Fruit fly (Drosophila melanogaster) whole organism, prepupa: ENCODE results near the gene CG9588.

Experiments
- Blimp-1 ChIP-seq: fragments of 200-800 bp; sonication (Bioruptor generic); optimal IDR thresholded peaks from 3 replicates; lab custom pipeline; 2017; ENCODE audit warnings: missing biosample characterization, missing genetic modification characterization, mild to moderate bottlenecking, moderate library complexity, missing genetic modification reagents
- CG11294 ChIP-seq: fragments of 200-800 bp; sonication (Bioruptor generic); IDR thresholded peaks from 2 replicates; pipeline ENCODE4 v1.3.6; 2022; ENCODE audit warnings: missing biosample characterization, missing genetic modification characterization
- CG11762 ChIP-seq: fragments of 200-800 bp; sonication (Bioruptor generic); optimal IDR thresholded peaks from 3 replicates; lab custom pipeline; 2016; ENCODE audit warnings: missing biosample characterization, missing genetic modification characterization; ENCODE audit not compliant: insufficient read depth
- CG1621 ChIP-seq: fragments of 200-800 bp; sonication (Bioruptor generic); optimal IDR thresholded peaks from 3 replicates; lab custom pipeline; 2018; ENCODE audit warnings: missing biosample characterization, mild to moderate bottlenecking, missing genetic modification characterization
- CG3032 ChIP-seq: fragments of 200-800 bp; optimal IDR thresholded peaks from 2 replicates; lab custom pipeline; 2019; ENCODE audit warnings: missing biosample characterization, mild to moderate bottlenecking, missing genetic modification characterization, moderate library complexity
- CG32006 ChIP-seq: fragments of 200-800 bp; sonication (Bioruptor generic); optimal IDR thresholded peaks from 3 replicates; lab custom pipeline; 2017; ENCODE audit warnings: missing biosample characterization, mild to moderate bottlenecking, missing genetic modification characterization
- CG34406 ChIP-seq: fragments of 200-800 bp; sonication (Bioruptor generic); optimal IDR thresholded peaks from 3 replicates; lab custom pipeline; 2016; ENCODE audit warnings: missing biosample characterization, missing genetic modification characterization
- CG4318 ChIP-seq: fragments of 200-800 bp; sonication (Bioruptor generic); optimal IDR thresholded peaks from 3 replicates; lab custom pipeline; 2017; ENCODE audit warnings: missing biosample characterization, mild to moderate bottlenecking, missing genetic modification characterization
- CG6163 ChIP-seq: fragments of 200-800 bp; sonication (Bioruptor generic); IDR thresholded peaks from 3 replicates; pipeline ENCODE4 v1.3.6; 2022; ENCODE audit warnings: missing biosample characterization, missing genetic modification characterization
- CG6276 ChIP-seq: fragments of 200-800 bp; sonication (Bioruptor generic); optimal IDR thresholded peaks from 2 replicates; lab custom pipeline; 2017; ENCODE audit warnings: missing biosample characterization, mild to moderate bottlenecking, missing genetic modification characterization
- CG6808 ChIP-seq: fragments of 200-800 bp; sonication (Bioruptor generic); optimal IDR thresholded peaks from 3 replicates; lab custom pipeline; 2017; ENCODE audit warnings: missing biosample characterization, missing genetic modification characterization, mild to moderate bottlenecking, moderate library complexity, missing genetic modification reagents
- CG6854 ChIP-seq: fragments of 200-800 bp; sonication (Bioruptor generic); optimal IDR thresholded peaks from 2 replicates; lab custom pipeline; 2017; ENCODE audit warnings: missing biosample characterization, mild to moderate bottlenecking, missing genetic modification characterization
- CG8119 ChIP-seq: fragments of 200-800 bp; sonication (Bioruptor generic); IDR thresholded peaks from 3 replicates; pipeline ENCODE4 v1.3.6; 2022; ENCODE audit warnings: missing biosample characterization, missing genetic modification characterization
- CG8632 ChIP-seq: fragments of 200-800 bp; sonication (Bioruptor generic); optimal IDR thresholded peaks from 3 replicates; lab custom pipeline; 2016; ENCODE audit warnings: missing biosample characterization, missing genetic modification characterization
- CG9139 ChIP-seq: fragments of 200-800 bp; sonication (Bioruptor generic); optimal IDR thresholded peaks from 3 replicates; lab custom pipeline; 2017; ENCODE audit warnings: missing biosample characterization, mild to moderate bottlenecking, missing genetic modification characterization
- Eip75B ChIP-seq: fragments of 200-800 bp; sonication (Bioruptor generic); optimal IDR thresholded peaks from 3 replicates; lab custom pipeline; 2016; ENCODE audit warnings: missing biosample characterization, missing genetic modification characterization
- Eip78C ChIP-seq: fragments of 200-800 bp; sonication (Bioruptor generic); peaks from one replicate; lab custom pipeline; 2016; ENCODE audit warnings: missing biosample characterization, missing genetic modification characterization
- Eip93F ChIP-seq: fragments of 200-800 bp; sonication (Bioruptor generic); optimal IDR thresholded peaks from 2 replicates; lab custom pipeline; 2016; ENCODE audit warnings: missing biosample characterization, mild to moderate bottlenecking, missing genetic modification characterization
- Ets96B ChIP-seq: fragments of 200-800 bp; optimal IDR thresholded peaks from 2 replicates; lab custom pipeline; 2019; ENCODE audit warnings: missing biosample characterization, mild to moderate bottlenecking, missing genetic modification characterization, moderate library complexity
- Gug ChIP-seq: fragments of 200-800 bp; sonication (Bioruptor generic); IDR thresholded peaks from 2 replicates; pipeline ENCODE4 v1.3.6; 2022; ENCODE audit warnings: missing biosample characterization, missing genetic modification characterization
- Lpt ChIP-seq: fragments of 200-800 bp; sonication (Bioruptor generic); optimal IDR thresholded peaks from 3 replicates; lab custom pipeline; 2016; ENCODE audit warnings: missing biosample characterization, missing genetic modification characterization
- OdsH ChIP-seq: fragments of 200-800 bp; sonication (Bioruptor generic); optimal IDR thresholded peaks from 3 replicates; lab custom pipeline; 2016; ENCODE audit warnings: missing biosample characterization, missing genetic modification characterization
- Smox ChIP-seq: fragments of 200-800 bp; sonication (Bioruptor generic); optimal IDR thresholded peaks from 3 replicates; lab custom pipeline; 2016; ENCODE audit warnings: missing biosample characterization, missing genetic modification characterization
- achi ChIP-seq: fragments of 200-800 bp; sonication (Bioruptor generic); optimal IDR thresholded peaks from 3 replicates; lab custom pipeline; 2016; ENCODE audit warnings: missing biosample characterization, missing genetic modification characterization
- acj6 ChIP-seq: fragments of 200-800 bp; sonication (Bioruptor generic); optimal IDR thresholded peaks from 3 replicates; lab custom pipeline; 2016; ENCODE audit warnings: missing biosample characterization, missing genetic modification characterization
- cyc ChIP-seq: fragments of 200-800 bp; sonication (Bioruptor generic); optimal IDR thresholded peaks from 3 replicates; lab custom pipeline; 2016; ENCODE audit warnings: missing biosample characterization, missing genetic modification characterization
- dsx ChIP-seq: fragments of 200-800 bp; optimal IDR thresholded peaks from 3 replicates; lab custom pipeline; 2019; ENCODE audit warnings: missing biosample characterization, mild to moderate bottlenecking, missing genetic modification characterization, moderate library complexity; ENCODE audit not compliant: poor library complexity, severe bottlenecking
- eg ChIP-seq: fragments of 200-800 bp; sonication (Bioruptor generic); IDR thresholded peaks from 3 replicates; pipeline ENCODE4 v1.3.6; 2022; ENCODE audit warnings: missing biosample characterization, missing genetic modification characterization
- fkh ChIP-seq: fragments of 200-800 bp; sonication (Bioruptor generic); optimal IDR thresholded peaks from 3 replicates; lab custom pipeline; 2017; ENCODE audit warnings: missing biosample characterization, mild to moderate bottlenecking, missing genetic modification characterization, moderate library complexity
- lz ChIP-seq: fragments of 200-800 bp; sonication (Bioruptor generic); optimal IDR thresholded peaks from 3 replicates; lab custom pipeline; 2016; ENCODE audit warnings: missing biosample characterization, missing genetic modification characterization
- net ChIP-seq: fragments of 200-800 bp; sonication (Bioruptor generic); optimal IDR thresholded peaks from 3 replicates; lab custom pipeline; 2016; ENCODE audit warnings: missing biosample characterization, missing genetic modification characterization
- pdm3 ChIP-seq: fragments of 200-800 bp; sonication (Bioruptor generic); optimal IDR thresholded peaks from 3 replicates; lab custom pipeline; 2016; ENCODE audit warnings: missing biosample characterization, missing genetic modification characterization
- spab ChIP-seq: fragments of 200-800 bp; sonication (Bioruptor generic); optimal IDR thresholded peaks from 2 replicates; lab custom pipeline; 2017; ENCODE audit warnings: missing biosample characterization, mild to moderate bottlenecking, missing genetic modification characterization, missing genetic modification reagents
- ss ChIP-seq, 2 experiments: fragments of 200-800 bp; sonication (Bioruptor generic); optimal IDR thresholded peaks; 2 replicates in 1 of 2; 3 replicates in 1 of 2; lab custom pipeline; 2017 to 2018; ENCODE audit warnings: mild to moderate bottlenecking in 2 of 2, missing biosample characterization in 2 of 2, missing genetic modification characterization in 2 of 2, moderate library complexity in 1 of 2
- topi ChIP-seq: fragments of 200-800 bp; sonication (Bioruptor generic); optimal IDR thresholded peaks from 3 replicates; lab custom pipeline; 2016; ENCODE audit warnings: missing biosample characterization, missing genetic modification characterization
- vri ChIP-seq: fragments of 200-800 bp; sonication (Bioruptor generic); optimal IDR thresholded peaks from 3 replicates; lab custom pipeline; 2016; ENCODE audit warnings: missing biosample characterization, mild to moderate bottlenecking, missing genetic modification characterization

Gene CG9588

dm6 chr3R:13660924-13661659, 15.4 kb downstream of the CG9588 start, which contains the start of gene B52 (continued):
- no peak for TF ChIP-seq Lpt
- peak; percentile 69 for TF ChIP-seq CG34406 (GFP tag; lab: Kevin White, UChicago)
- no peak for TF ChIP-seq CG4318
- peak; percentile 51 for TF ChIP-seq pdm3 (GFP tag; lab: Kevin White, UChicago)
- TF ChIP-seq cyc (GFP tag; lab: Kevin White, UChicago) = peak; percentile 53
- no peak for TF ChIP-seq CG11762 (GFP tag; lab: Kevin White, UChicago)
- TF ChIP-seq CG8632 (GFP tag; lab: Kevin White, UChicago) = peak; percentile 58
- no peak for TF ChIP-seq CG11294
- TF ChIP-seq acj6 (GFP tag; lab: Kevin White, UChicago) = peak; percentile 55
- peak; percentile 99 for TF ChIP-seq achi (GFP tag; lab: Kevin White, UChicago)
- TF ChIP-seq CG3032 (tag; lab: Kevin White, UChicago) = peak; percentile 7
- peak; percentile 94 for TF ChIP-seq Blimp-1 (GFP tag; lab: Kevin White, UChicago)
- TF ChIP-seq net = peak; percentile 68
- peak; percentile 87 for TF ChIP-seq Eip78C (GFP tag; lab: Kevin White, UChicago)
- TF ChIP-seq CG32006 (GFP tag; lab: Kevin White, UChicago) = peak; percentile 52
- no peak for TF ChIP-seq Smox (GFP tag; lab: Kevin White, UChicago)
- TF ChIP-seq vri (GFP tag; lab: Kevin White, UChicago) = peak; percentile 77
- peak; percentile 68 to 84 for TF ChIP-seq ss (GFP tag; optimal IDR thresholded peaks at IDR 0.05; lab: Kevin White, UChicago)
- peak; percentile 42 for TF ChIP-seq OdsH (GFP tag; lab: Kevin White, UChicago)
- peak; percentile 55 for TF ChIP-seq Eip75B (GFP tag; lab: Kevin White, UChicago)
- no peak for TF ChIP-seq fkh (GFP tag; lab: Kevin White, UChicago)
- TF ChIP-seq CG6276 (GFP tag; lab: Kevin White, UChicago) = no peak
- TF ChIP-seq topi (GFP tag; lab: Kevin White, UChicago) = peak; percentile 70
- TF ChIP-seq CG6808 = peak; percentile 66
- TF ChIP-seq Eip93F (GFP tag; lab: Kevin White, UChicago) = no peak
- peak; percentile 61 for TF ChIP-seq CG1621 (tag; lab: Kevin White, UChicago)
- TF ChIP-seq spab (GFP tag; lab: Kevin White, UChicago) = no peak
- TF ChIP-seq, all 60 proteins: peak for 44

- TF ChIP-seq ss (GFP tag; optimal IDR thresholded peaks at IDR 0.05; lab: Kevin White, UChicago) (peak; percentile 54 to 56), lz (GFP tag; lab: Kevin White, UChicago) (peak; percentile 10), eg (GFP tag; lab: Robert Waterston, UW) (peak; percentile 23), CG6808 (peak; percentile 55), CG6854 (GFP tag; lab: Kevin White, UChicago) (peak; percentile 79), CG3032 (tag; lab: Kevin White, UChicago) (no peak), vri (GFP tag; lab: Kevin White, UChicago) (peak; percentile 33), Ets96B (tag; lab: Kevin White, UChicago) (peak; percentile 1), Gug (no peak), CG8119 (GFP tag; lab: Robert Waterston, UW) (no peak; the same call in 2 of the 3 replicates), CG6163 (GFP tag; lab: Robert Waterston, UW) (peak; percentile 7; the same call in 2 of the 3 replicates), CG9139 (GFP tag; lab: Kevin White, UChicago) (peak; percentile 52), dsx (GFP tag; lab: Kevin White, UChicago) (peak; percentile 26)
Observed at dm6 chr3R:13659865-13660738, 16.4 kb downstream of the CG9588 start, which contains the start of gene Hrb87F. Hrb87F (minus strand) TSS chr3R:13660531.
